Fruit fly (Drosophila melanogaster) whole organism, embryonic: ENCODE data around the gene CG46467.
A peak's percentile ranks its signal among the peaks of the same experiment; 100 is the strongest.

Experiments
- Adf1 ChIP-seq: fragments of 200-800 bp; sonication (Bioruptor generic); IDR thresholded peaks from 2 replicates; pipeline ENCODE4 v1.3.6; 2022; ENCODE audit warnings: missing biosample characterization, missing genetic modification characterization
- BtbVII ChIP-seq: fragments of 200-800 bp; sonication (Bioruptor generic); optimal IDR thresholded peaks from 3 replicates; lab custom pipeline; 2017; ENCODE audit warnings: missing biosample characterization, mild to moderate bottlenecking, missing genetic modification characterization
- C15 ChIP-seq: fragments of 200-800 bp; sonication (Bioruptor generic); IDR thresholded peaks from 3 replicates; pipeline ENCODE4 v1.3.6; 2022; ENCODE audit warnings: missing biosample characterization, missing genetic modification characterization
- CG11398 ChIP-seq: fragments of 200-800 bp; sonication (Bioruptor generic); optimal IDR thresholded peaks from 2 replicates; lab custom pipeline; 2016; ENCODE audit warnings: missing biosample characterization, missing genetic modification characterization
- CG12744 ChIP-seq: fragments of 200-800 bp; sonication (Bioruptor generic); optimal IDR thresholded peaks from 2 replicates; lab custom pipeline; 2016; ENCODE audit warnings: missing biosample characterization, missing genetic modification characterization
- CG14050 ChIP-seq: fragments of 200-800 bp; sonication (Bioruptor generic); IDR thresholded peaks from 3 replicates; pipeline ENCODE4 v1.3.6; 2022; ENCODE audit warnings: missing biosample characterization, missing genetic modification characterization
- CG14441 ChIP-seq: fragments of 200-800 bp; sonication (Bioruptor generic); IDR thresholded peaks from 2 replicates; pipeline ENCODE4 v1.3.6; 2022; ENCODE audit warnings: missing biosample characterization, missing genetic modification characterization
- CG16815 ChIP-seq: fragments of 200-800 bp; sonication (Bioruptor generic); optimal IDR thresholded peaks from 3 replicates; lab custom pipeline; 2017; ENCODE audit warnings: missing biosample characterization, mild to moderate bottlenecking, missing genetic modification characterization
- CG17186 ChIP-seq: fragments of 200-800 bp; sonication (Bioruptor generic); optimal IDR thresholded peaks from 3 replicates; lab custom pipeline; 2017; ENCODE audit warnings: missing biosample characterization, missing genetic modification reagents, missing genetic modification characterization
- CG17802 ChIP-seq: fragments of 200-800 bp; sonication (Bioruptor generic); optimal IDR thresholded peaks from 2 replicates; lab custom pipeline; 2018; ENCODE audit warnings: missing biosample characterization, mild to moderate bottlenecking, missing genetic modification characterization, moderate library complexity
- CG18262 ChIP-seq: fragments of 200-800 bp; optimal IDR thresholded peaks from 3 replicates; lab custom pipeline; 2019; ENCODE audit warnings: missing biosample characterization, mild to moderate bottlenecking, missing genetic modification characterization, moderate library complexity
- CG2116 ChIP-seq: fragments of 200-800 bp; sonication (Bioruptor generic); optimal IDR thresholded peaks from 3 replicates; lab custom pipeline; 2018; ENCODE audit warnings: missing biosample characterization, mild to moderate bottlenecking, missing genetic modification characterization
- CG31388 ChIP-seq: fragments of 200-800 bp; sonication (Bioruptor generic); optimal IDR thresholded peaks from 2 replicates; lab custom pipeline; 2016; ENCODE audit warnings: missing biosample characterization, missing genetic modification characterization
- CG3847 ChIP-seq: fragments of 200-800 bp; sonication (Bioruptor generic); IDR thresholded peaks from 2 replicates; pipeline ENCODE4 v1.3.6; 2022; ENCODE audit warnings: missing biosample characterization, missing genetic modification characterization
- CG4854 ChIP-seq: fragments of 200-800 bp; sonication (Bioruptor generic); optimal IDR thresholded peaks from 2 replicates; lab custom pipeline; 2016; ENCODE audit warnings: missing biosample characterization, missing genetic modification characterization, inconsistent platforms
- CG7963 ChIP-seq: fragments of 200-800 bp; sonication (Bioruptor generic); IDR thresholded peaks from 3 replicates; pipeline ENCODE4 v1.3.6; 2022; ENCODE audit warnings: missing biosample characterization, missing genetic modification characterization; ENCODE audit not compliant: partially characterized antibody
- CG8089 ChIP-seq: fragments of 200-800 bp; sonication (Bioruptor generic); optimal IDR thresholded peaks from 3 replicates; lab custom pipeline; 2016; ENCODE audit warnings: missing biosample characterization, missing genetic modification characterization
- CG8359 ChIP-seq: fragments of 200-800 bp; sonication (Bioruptor generic); optimal IDR thresholded peaks from 2 replicates; lab custom pipeline; 2017; ENCODE audit warnings: missing biosample characterization, mild to moderate bottlenecking, missing genetic modification characterization, borderline replicate concordance
- CG8478 ChIP-seq: fragments of >200 bp; optimal IDR thresholded peaks from 2 replicates; lab custom pipeline; 2018
- CG9876 ChIP-seq: fragments of 200-800 bp; sonication (Bioruptor generic); optimal IDR thresholded peaks from 2 replicates; lab custom pipeline; 2016; ENCODE audit warnings: missing biosample characterization, missing genetic modification characterization
- D19A ChIP-seq: fragments of 200-800 bp; optimal IDR thresholded peaks from 3 replicates; lab custom pipeline; 2019; ENCODE audit warnings: missing biosample characterization, mild to moderate bottlenecking, missing genetic modification characterization, moderate library complexity
- Dek ChIP-seq: fragments of 200-800 bp; sonication (Bioruptor generic); optimal IDR thresholded peaks from 3 replicates; lab custom pipeline; 2019; ENCODE audit warnings: missing biosample characterization, mild to moderate bottlenecking, missing genetic modification characterization, moderate library complexity
- Gug ChIP-seq: fragments of 200-800 bp; sonication (Bioruptor generic); IDR thresholded peaks from 4 replicates; pipeline ENCODE4 v1.3.6; 2022; ENCODE audit warnings: missing biosample characterization, missing genetic modification characterization
- Lpt ChIP-seq: fragments of >200 bp; optimal IDR thresholded peaks from 2 replicates; lab custom pipeline; 2018; ENCODE audit warnings: missing biosample characterization, missing genetic modification characterization
- Med ChIP-seq: fragments of 200-800 bp; sonication (Bioruptor generic); peaks from one replicate; lab custom pipeline; 2016; ENCODE audit warnings: missing biosample characterization, missing genetic modification characterization, mild to moderate bottlenecking, inconsistent platforms, moderate library complexity
- Oaz ChIP-seq: fragments of 200-800 bp; sonication (Bioruptor generic); IDR thresholded peaks from 2 replicates; pipeline ENCODE4 v1.3.6; 2022; ENCODE audit warnings: missing biosample characterization, missing genetic modification characterization
- PHDP ChIP-seq: fragments of 200-800 bp; sonication (Bioruptor generic); optimal IDR thresholded peaks from 3 replicates; lab custom pipeline; 2018; ENCODE audit warnings: missing biosample characterization, mild to moderate bottlenecking, missing genetic modification characterization, moderate library complexity
- Six4 ChIP-seq: fragments of 200-800 bp; sonication (Bioruptor generic); optimal IDR thresholded peaks from 2 replicates; lab custom pipeline; 2016; ENCODE audit warnings: missing biosample characterization, missing genetic modification characterization
- Sox100B ChIP-seq: fragments of 200-800 bp; sonication (Bioruptor generic); optimal IDR thresholded peaks from 3 replicates; lab custom pipeline; 2018; ENCODE audit warnings: missing biosample characterization, mild to moderate bottlenecking, missing genetic modification characterization
- ac ChIP-seq: fragments of 200-800 bp; sonication (Bioruptor generic); optimal IDR thresholded peaks from 3 replicates; lab custom pipeline; 2017; ENCODE audit warnings: missing biosample characterization, mild to moderate bottlenecking, missing genetic modification characterization
- ap ChIP-seq: fragments of 200-800 bp; sonication (Bioruptor generic); IDR thresholded peaks from 2 replicates; pipeline ENCODE4 v1.3.6; 2022; ENCODE audit warnings: missing biosample characterization, missing genetic modification characterization
- ato ChIP-seq: fragments of 200-800 bp; sonication (Bioruptor generic); IDR thresholded peaks from 2 replicates; pipeline ENCODE4 v1.3.6; 2022; ENCODE audit warnings: missing biosample characterization, missing genetic modification characterization; ENCODE audit not compliant: partially characterized antibody
- bcd ChIP-seq: fragments of 200-800 bp; sonication (Bioruptor generic); optimal IDR thresholded peaks from 2 replicates; lab custom pipeline; 2017; ENCODE audit warnings: missing biosample characterization, mild to moderate bottlenecking, missing genetic modification characterization
- bowl ChIP-seq: fragments of 200-800 bp; sonication (Bioruptor generic); IDR thresholded peaks from 2 replicates; pipeline ENCODE4 v1.3.6; 2022; ENCODE audit warnings: missing biosample characterization, missing genetic modification characterization
- bsh ChIP-seq, 2 experiments: fragments of 200-800 bp; sonication (Bioruptor generic); optimal IDR thresholded peaks; 2 replicates each; lab custom pipeline; 2017 to 2018; ENCODE audit warnings: mild to moderate bottlenecking in 2 of 2, missing biosample characterization in 2 of 2, missing genetic modification characterization in 2 of 2, moderate library complexity in 1 of 2
- dati ChIP-seq: fragments of 200-800 bp; sonication (Bioruptor generic); IDR thresholded peaks from 2 replicates; pipeline ENCODE4 v1.3.6; 2022; ENCODE audit warnings: missing biosample characterization, missing genetic modification characterization
- dm ChIP-seq: fragments of 200-800 bp; sonication (Bioruptor generic); optimal IDR thresholded peaks from 3 replicates; lab custom pipeline; 2016; ENCODE audit warnings: missing biosample characterization, missing genetic modification characterization
- dmrt11E ChIP-seq: fragments of 200-800 bp; sonication (Bioruptor generic); optimal IDR thresholded peaks from 3 replicates; lab custom pipeline; 2018; ENCODE audit warnings: missing biosample characterization, mild to moderate bottlenecking, missing genetic modification characterization, moderate library complexity
- dysf ChIP-seq: fragments of 200-800 bp; sonication (Bioruptor generic); IDR thresholded peaks from 3 replicates; pipeline ENCODE4 v1.3.6; 2022; ENCODE audit warnings: missing biosample characterization, missing genetic modification characterization
- esg ChIP-seq: fragments of 200-800 bp; sonication (Bioruptor generic); conservative IDR thresholded peaks from 2 replicates; pipeline ENCODE4 v1.3.6; 2022; ENCODE audit warnings: missing biosample characterization, missing genetic modification characterization
- fd3F ChIP-seq: fragments of 200-800 bp; sonication (Bioruptor generic); optimal IDR thresholded peaks from 2 replicates; lab custom pipeline; 2018; ENCODE audit warnings: missing biosample characterization, mild to moderate bottlenecking, missing genetic modification characterization, moderate library complexity
- gsb ChIP-seq: fragments of 200-800 bp; sonication (Bioruptor generic); IDR thresholded peaks from 2 replicates; pipeline ENCODE4 v1.3.6; 2022; ENCODE audit warnings: missing biosample characterization, missing genetic modification characterization
- hkb ChIP-seq, 2 experiments: fragments of 200-800 bp in 1 of 2; fragments of >200 bp in 1 of 2; sonication (Bioruptor generic) in 1 of 2; IDR thresholded peaks in 1 of 2; optimal IDR thresholded peaks in 1 of 2; 2 replicates each; pipeline versions ENCODE4 v1.3.6 to Lab custom; 2017 to 2022; ENCODE audit warnings: missing biosample characterization in 1 of 2, missing genetic modification characterization in 1 of 2
- inv ChIP-seq: fragments of 200-800 bp; sonication (Bioruptor generic); IDR thresholded peaks from 2 replicates; pipeline ENCODE4 v1.3.6; 2022; ENCODE audit warnings: missing biosample characterization, missing genetic modification characterization; ENCODE audit not compliant: partially characterized antibody
- kni ChIP-seq: fragments of 200-800 bp; sonication (Bioruptor generic); optimal IDR thresholded peaks from 3 replicates; lab custom pipeline; 2017; ENCODE audit warnings: mild to moderate bottlenecking, missing biosample characterization, missing genetic modification reagents, missing genetic modification characterization
- knrl ChIP-seq: fragments of 200-800 bp; sonication (Bioruptor generic); IDR thresholded peaks from 3 replicates; pipeline ENCODE4 v1.3.6; 2022; ENCODE audit warnings: missing biosample characterization, missing genetic modification characterization; ENCODE audit not compliant: partially characterized antibody
- sqz ChIP-seq: fragments of 200-800 bp; sonication (Bioruptor generic); optimal IDR thresholded peaks from 3 replicates; lab custom pipeline; 2018; ENCODE audit warnings: missing biosample characterization, mild to moderate bottlenecking, missing genetic modification characterization
- trem ChIP-seq: fragments of 200-800 bp; optimal IDR thresholded peaks from 3 replicates; lab custom pipeline; 2019; ENCODE audit warnings: missing biosample characterization, mild to moderate bottlenecking, missing genetic modification characterization, moderate library complexity
- tup ChIP-seq: fragments of 200-800 bp; sonication (Bioruptor generic); optimal IDR thresholded peaks from 2 replicates; lab custom pipeline; 2016; ENCODE audit warnings: missing biosample characterization, mild to moderate bottlenecking, missing genetic modification characterization, moderate library complexity
- twi ChIP-seq: fragments of 200-800 bp; optimal IDR thresholded peaks from 2 replicates; lab custom pipeline; 2019; ENCODE audit warnings: missing biosample characterization, mild to moderate bottlenecking, missing genetic modification characterization, moderate library complexity
- unc-4 ChIP-seq: fragments of 200-800 bp; sonication (Bioruptor generic); IDR thresholded peaks from 2 replicates; pipeline ENCODE4 v1.3.6; 2022; ENCODE audit warnings: missing biosample characterization, missing genetic modification characterization; ENCODE audit not compliant: partially characterized antibody

CG46467 gene

dm6 chr3R:9869954-9870353 is 4.5 kb upstream of the CG46467 start (continued):
- TF ChIP-seq CG2116 (GFP tag; lab: Kevin White, UChicago), result peak; percentile 48
- TF ChIP-seq D19A (tag; lab: Kevin White, UChicago), result peak; percentile 3
- peak; percentile 80 for TF ChIP-seq dmrt11E (tag; lab: Kevin White, UChicago)
- TF ChIP-seq CG4854, result no peak
- no peak for TF ChIP-seq knrl
- TF ChIP-seq PHDP (tag; lab: Kevin White, UChicago), result peak; percentile 54
- no peak for TF ChIP-seq Lpt
- TF ChIP-seq CG8359, result peak; percentile 62
- TF ChIP-seq CG18262 (tag; lab: Kevin White, UChicago), result peak; percentile 58
- no peak for TF ChIP-seq fd3F (GFP tag; lab: Kevin White, UChicago)
- peak; percentile 44 for TF ChIP-seq CG17186 (GFP tag; lab: Kevin White, UChicago)
- TF ChIP-seq Adf1 (GFP tag; lab: Robert Waterston, UW), result no peak
- TF ChIP-seq Sox100B (GFP tag; lab: Kevin White, UChicago), result peak; percentile 64
- no peak for TF ChIP-seq ato (GFP tag; lab: Robert Waterston, UW)
- TF ChIP-seq unc-4 (GFP tag; lab: Robert Waterston, UW), result no peak
- TF ChIP-seq trem (tag; lab: Kevin White, UChicago), result peak; percentile 57
- TF ChIP-seq BtbVII (GFP tag; lab: Kevin White, UChicago), result no peak
- TF ChIP-seq esg (GFP tag; lab: Robert Waterston, UW), result no peak
- no peak for TF ChIP-seq gsb (GFP tag; lab: Robert Waterston, UW)
- no peak for TF ChIP-seq CG9876 (GFP tag; lab: Kevin White, UChicago)
- peak; percentile 33 for TF ChIP-seq twi (tag; lab: Kevin White, UChicago)
- TF ChIP-seq ap (GFP tag; lab: Robert Waterston, UW), result no peak
- TF ChIP-seq inv (GFP tag; lab: Robert Waterston, UW), result no peak
- TF ChIP-seq Dek (tag; lab: Kevin White, UChicago), result no peak
- no peak for TF ChIP-seq Oaz
- no peak for TF ChIP-seq dm (GFP tag; lab: Kevin White, UChicago)
- TF ChIP-seq dysf (GFP tag; lab: Robert Waterston, UW), result peak; percentile 5; the same call in 1 of the 3 replicates
- TF ChIP-seq Gug (GFP tag; lab: Robert Waterston, UW), result no peak; the same call in 3 of the 4 replicates
- no peak for TF ChIP-seq CG16815
- no peak for TF ChIP-seq CG31388 (GFP tag; lab: Kevin White, UChicago)
- TF ChIP-seq Med (GFP tag; lab: Kevin White, UChicago), result peak; percentile 92
- TF ChIP-seq sqz (GFP tag; lab: Kevin White, UChicago), result no peak
- TF ChIP-seq tup (GFP tag; lab: Kevin White, UChicago), result no peak
- peak; percentile 54 for TF ChIP-seq CG8089 (GFP tag; lab: Kevin White, UChicago)
- no peak for TF ChIP-seq CG7963
- peak in 1 of 2 experiments; percentile 74 for TF ChIP-seq bsh (GFP tag; optimal IDR thresholded peaks at IDR 0.05; lab: Kevin White, UChicago)
- TF ChIP-seq CG11398 (GFP tag; lab: Kevin White, UChicago), result peak; percentile 78
- TF ChIP-seq hkb (optimal IDR thresholded peaks at IDR 0.05; lab: Kevin White, UChicago), result no peak
- TF ChIP-seq hkb (GFP tag; IDR thresholded peaks at IDR 0.05; lab: Robert Waterston, UW), result peak; percentile 59; the same call in 1 of the 2 replicates
- TF ChIP-seq bowl, result no peak
- no peak for TF ChIP-seq CG12744 (GFP tag; lab: Kevin White, UChicago)
- TF ChIP-seq C15 (GFP tag; lab: Robert Waterston, UW), result no peak
- peak; percentile 32 for TF ChIP-seq bcd
- no peak for TF ChIP-seq CG17802 (tag; lab: Kevin White, UChicago)
- TF ChIP-seq CG14441, result no peak
- TF ChIP-seq dati (GFP tag; lab: Robert Waterston, UW), result peak; percentile 51; the same call in 1 of the 2 replicates
- TF ChIP-seq CG3847 (GFP tag; lab: Robert Waterston, UW), result no peak
- TF ChIP-seq CG8478 (lab: Kevin White, UChicago), result no peak
- TF ChIP-seq kni (GFP tag; lab: Kevin White, UChicago), result peak; percentile 92
- TF ChIP-seq Six4, result no peak
- peak; percentile 93 for TF ChIP-seq ac (GFP tag; lab: Kevin White, UChicago)
- no peak for TF ChIP-seq CG14050 (GFP tag; lab: Robert Waterston, UW)
